Worm (Caenorhabditis elegans) whole organism, L4 larva: ENCODE measurements around the gene klc-2.

Experiments
- ZK546.5 ChIP-seq, 2 experiments: sonication (generic microtip); optimal IDR thresholded peaks; 2 replicates each; lab custom pipeline; 2017; ENCODE audit warnings: missing biosample characterization in 2 of 2, missing genetic modification characterization in 2 of 2
- fos-1 ChIP-seq: fragments of 150-350 bp; optimal IDR thresholded peaks from 2 replicates; lab custom pipeline; 2014; ENCODE audit warnings: missing biosample characterization, missing genetic modification characterization
- nhr-11 ChIP-seq: fragments of 150-350 bp; optimal IDR thresholded peaks from 2 replicates; lab custom pipeline; 2014; ENCODE audit warnings: missing biosample characterization, missing genetic modification characterization
- nhr-237 ChIP-seq: sonication (generic microtip); optimal IDR thresholded peaks from 2 replicates; lab custom pipeline; 2017; ENCODE audit warnings: missing biosample characterization, missing genetic modification characterization
- tag-97 ChIP-seq: fragments of 200-800 bp; sonication (Bioruptor generic); IDR thresholded peaks from 2 replicates; pipeline ENCODE4 v1.3.6; 2022; ENCODE audit warnings: missing genetic modification characterization, missing compliant biosample characterization

ce11 chrV:5593406-5593805, 12.2 kb upstream of the klc-2 start, which contains the start of gene mrpl-48:
- no peak for TF ChIP-seq tag-97 (GFP tag; lab: Robert Waterston, UW)
- TF ChIP-seq nhr-237 (tag; lab: Kevin White, UChicago), result no peak
- no peak for TF ChIP-seq nhr-11 (tag; lab: Kevin White, UChicago)
- TF ChIP-seq fos-1, result no peak
- no peak for TF ChIP-seq ZK546.5 (tag; optimal IDR thresholded peaks at IDR 0.05; lab: Kevin White, UChicago)
